Fruit fly (Drosophila melanogaster) whole organism, embryonic: ENCODE results near the gene CG31855.

Experiments used
- CG1233 ChIP-seq: fragments of 200-800 bp; sonication (Bioruptor generic); optimal IDR thresholded peaks from 4 replicates; lab custom pipeline; 2018; ENCODE audit warnings: missing biosample characterization, mild to moderate bottlenecking, missing genetic modification characterization
- CG12391 ChIP-seq: fragments of 200-800 bp; sonication (Bioruptor generic); optimal IDR thresholded peaks from 3 replicates; lab custom pipeline; 2018; ENCODE audit warnings: missing biosample characterization, mild to moderate bottlenecking, missing genetic modification characterization, moderate library complexity
- CG12744 ChIP-seq: fragments of 200-800 bp; sonication (Bioruptor generic); optimal IDR thresholded peaks from 2 replicates; lab custom pipeline; 2016; ENCODE audit warnings: missing biosample characterization, missing genetic modification characterization
- crol ChIP-seq: fragments of 200-800 bp; sonication (Bioruptor generic); IDR thresholded peaks from 2 replicates; pipeline ENCODE4 v1.3.6; 2022; ENCODE audit warnings: missing biosample characterization, missing genetic modification characterization
- ranshi ChIP-seq: fragments of 200-800 bp; sonication (Bioruptor generic); IDR thresholded peaks from 2 replicates; pipeline ENCODE4 v1.3.6; 2022; ENCODE audit warnings: missing biosample characterization, missing genetic modification characterization

DNA sequence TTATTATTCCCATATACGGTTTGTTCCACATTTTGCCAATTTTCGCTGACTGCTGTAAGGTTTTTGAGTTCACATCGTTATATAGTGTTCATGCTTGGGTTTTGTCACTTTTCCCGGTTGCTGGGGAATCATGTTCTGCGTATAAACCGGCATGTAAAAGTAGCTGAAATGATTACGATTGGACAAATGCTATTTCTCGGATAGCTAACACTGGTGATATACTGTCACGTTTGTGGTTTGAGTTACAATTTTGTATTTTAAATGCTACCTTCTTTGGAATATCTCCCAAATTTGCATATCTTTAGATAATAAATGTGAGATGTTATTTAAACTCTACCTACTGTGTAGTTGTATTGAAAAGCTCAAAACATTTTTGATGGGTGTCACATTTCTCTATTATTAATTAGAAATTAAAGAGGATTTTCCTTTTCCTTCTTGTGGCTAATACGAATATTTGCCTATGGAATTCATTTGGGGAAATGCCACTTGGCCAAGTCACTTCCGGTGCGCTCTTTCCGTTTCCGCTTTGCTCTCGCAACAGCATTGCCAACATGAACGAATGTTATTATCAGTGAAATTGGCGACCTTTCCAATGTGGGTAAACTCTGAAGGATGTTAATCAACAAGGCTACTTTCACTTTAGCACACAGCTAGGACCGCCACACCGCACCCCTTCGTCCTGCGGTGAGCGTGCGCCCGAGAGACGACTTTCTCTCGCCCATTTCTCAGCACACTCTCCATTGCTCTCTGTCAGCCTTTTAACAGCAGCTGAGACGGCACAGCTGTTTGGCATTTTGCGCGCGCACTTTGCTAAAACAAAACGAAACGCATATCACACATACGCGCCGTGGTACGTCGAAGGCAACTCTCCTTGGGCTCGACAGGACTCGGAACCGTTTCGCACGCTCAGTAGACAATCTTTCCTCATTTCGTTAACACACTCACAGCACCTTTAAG lies 45.8 kb downstream of the CG31855 start, which contains the start of the genes CG16956, CG42784 and CG43850:
- no peak for TF ChIP-seq ranshi (GFP tag; lab: Robert Waterston, UW)
- no peak for TF ChIP-seq CG12744
- TF ChIP-seq crol (GFP tag; lab: Robert Waterston, UW), result peak; percentile 25; the same call in 1 of the 2 replicates
- peak; percentile 69 for TF ChIP-seq CG1233 (GFP tag; lab: Kevin White, UChicago)
- no peak for TF ChIP-seq CG12391 (tag; lab: Kevin White, UChicago)
